Worm (Caenorhabditis elegans): Measurements from ENCODE around the gene acl-13.

DNA sequence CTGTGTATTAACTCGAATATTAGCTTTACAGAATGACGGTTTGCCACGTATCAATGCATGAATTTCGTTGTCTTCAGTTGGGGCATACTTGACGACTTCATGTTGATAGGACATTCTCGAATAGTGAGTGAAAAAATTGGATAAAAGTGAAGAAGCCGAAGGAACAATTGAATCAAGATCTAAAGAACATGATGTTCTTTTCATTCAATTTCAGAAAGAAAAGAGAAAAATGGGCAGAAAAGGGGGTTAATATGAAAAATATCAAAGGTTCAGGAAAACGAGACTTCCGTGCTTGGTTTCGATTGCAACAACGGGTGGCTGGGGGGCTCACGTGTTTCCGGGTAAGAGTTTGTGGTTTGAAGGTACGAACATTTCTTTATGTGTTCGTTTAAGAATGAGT, 4.3 kb downstream of the acl-13 start:
- TF ChIP-seq ama-1 (optimal IDR thresholded peaks at IDR 0.05) (no peak), tbx-11 (GFP tag; IDR thresholded peaks at IDR 0.05) (no peak), tra-4 (tag; optimal IDR thresholded peaks at IDR 0.05) (no peak), sea-1 (GFP tag; conservative IDR thresholded peaks at IDR 0.05) (no peak), aly-1 (tag; optimal IDR thresholded peaks at IDR 0.05) (no peak), ceh-36 (tag; optimal IDR thresholded peaks at IDR 0.05) (no peak), scrt-1 (GFP tag; IDR thresholded peaks at IDR 0.05) (no peak), ceh-13 (GFP tag; optimal IDR thresholded peaks at IDR 0.05) (no peak), tbx-37 (GFP tag; conservative IDR thresholded peaks at IDR 0.05) (no peak), flt-1 (GFP tag; IDR thresholded peaks at IDR 0.05) (no peak), F13C5.2 (tag; optimal IDR thresholded peaks at IDR 0.05) (no peak), ets-7 (tag; optimal IDR thresholded peaks at IDR 0.05) (no peak)
